Fruit fly (Drosophila melanogaster): Measurements from ENCODE around the gene CG9784.

CG9784 gene

dm6 chrX:16552567-16552966 is 46.4 kb downstream of the CG9784 start (continued):
- TF ChIP-seq vfl (GFP tag; optimal IDR thresholded peaks at IDR 0.05): peak; percentile 42
- TF ChIP-seq CG8089 (GFP tag; optimal IDR thresholded peaks at IDR 0.05): peak; percentile 23
- peak; percentile 73 for TF ChIP-seq CG1603 (tag; optimal IDR thresholded peaks at IDR 0.05)
- peak; percentile 91 for TF ChIP-seq Ets65A (GFP tag)
- no peak for TF ChIP-seq Gsc (GFP tag; IDR thresholded peaks at IDR 0.05)
- peak; percentile 66 for TF ChIP-seq H2.0 (GFP tag; IDR thresholded peaks at IDR 0.05)
- no peak for TF ChIP-seq sug (tag; optimal IDR thresholded peaks at IDR 0.05)
- peak; percentile 8 for TF ChIP-seq Atf3 (GFP tag; optimal IDR thresholded peaks at IDR 0.05)
- peak; percentile 32 for TF ChIP-seq Side (GFP tag; optimal IDR thresholded peaks at IDR 0.05)
- TF ChIP-seq CG10147 (GFP tag; optimal IDR thresholded peaks at IDR 0.05): peak; percentile 71
- TF ChIP-seq CG10654 (GFP tag; optimal IDR thresholded peaks at IDR 0.05): peak; percentile 78
- no peak for TF ChIP-seq usp (GFP tag; optimal IDR thresholded peaks at IDR 0.05)
- TF ChIP-seq CG9817 (tag; optimal IDR thresholded peaks at IDR 0.05): peak; percentile 53
- peak; percentile 69 for TF ChIP-seq kah (GFP tag; optimal IDR thresholded peaks at IDR 0.05)
- peak; percentile 62 for TF ChIP-seq CG3065 (GFP tag; optimal IDR thresholded peaks at IDR 0.05)
- no peak for TF ChIP-seq Dip2 (GFP tag; IDR thresholded peaks at IDR 0.05)
- peak; percentile 82 for TF ChIP-seq zfh1 (GFP tag; IDR thresholded peaks at IDR 0.05)
- peak; percentile 57; the same call in 2 of the 3 replicates for TF ChIP-seq ken (GFP tag; IDR thresholded peaks at IDR 0.05)
- TF ChIP-seq CG14860 (GFP tag; IDR thresholded peaks at IDR 0.05; ENCODE audit: partially characterized antibody): no peak
- TF ChIP-seq ara (GFP tag; IDR thresholded peaks at IDR 0.05): peak; percentile 78
- peak; percentile 78 to 79 for TF ChIP-seq dpn (GFP tag; optimal IDR thresholded peaks at IDR 0.05)
- peak; percentile 26 for TF ChIP-seq Bteb2 (GFP tag; optimal IDR thresholded peaks at IDR 0.05)
- peak; percentile 86 for TF ChIP-seq CG15269 (tag; optimal IDR thresholded peaks at IDR 0.05)
- peak; percentile 78 for TF ChIP-seq fd3F (GFP tag; optimal IDR thresholded peaks at IDR 0.05)
- TF ChIP-seq kni (GFP tag; optimal IDR thresholded peaks at IDR 0.05): no peak
- TF ChIP-seq amos (GFP tag; IDR thresholded peaks at IDR 0.05; ENCODE audit: partially characterized antibody): no peak
- peak; percentile 77 for TF ChIP-seq cwo (GFP tag; optimal IDR thresholded peaks at IDR 0.05)
- TF ChIP-seq CG18476 (GFP tag; optimal IDR thresholded peaks at IDR 0.05): peak; percentile 65
- TF ChIP-seq H15 (GFP tag; IDR thresholded peaks at IDR 0.05): 0 out of 3 replicates have a peak, but pooled peaks have one; percentile 36
- TF ChIP-seq CG12219 (GFP tag; optimal IDR thresholded peaks at IDR 0.05): peak; percentile 75
- TF ChIP-seq ssp (GFP tag; IDR thresholded peaks at IDR 0.05): peak; percentile 19; the same call in 1 of the 2 replicates
- peak; percentile 72 for TF ChIP-seq stc (GFP tag; IDR thresholded peaks at IDR 0.05)
- TF ChIP-seq Meics (GFP tag; optimal IDR thresholded peaks at IDR 0.05): peak; percentile 89
- peak; percentile 40 for TF ChIP-seq CG16863 (GFP tag; optimal IDR thresholded peaks at IDR 0.05)
- peak; percentile 8 for TF ChIP-seq CG17186 (GFP tag; optimal IDR thresholded peaks at IDR 0.05)
- TF ChIP-seq schlank (tag; optimal IDR thresholded peaks at IDR 0.05): peak; percentile 68
- peak; percentile 86 for TF ChIP-seq Sox100B (GFP tag; optimal IDR thresholded peaks at IDR 0.05)
- TF ChIP-seq bsh (GFP tag; optimal IDR thresholded peaks at IDR 0.05): peak; percentile 71 to 89
- TF ChIP-seq bowl (GFP tag; IDR thresholded peaks at IDR 0.05): peak; percentile 53; the same call in 1 of the 2 replicates
- TF ChIP-seq Antp (GFP tag; optimal IDR thresholded peaks at IDR 0.05): peak; percentile 52
- no peak for TF ChIP-seq emc (GFP tag; optimal IDR thresholded peaks at IDR 0.05)
- peak; percentile 52; the same call in 1 of the 2 replicates for TF ChIP-seq CG32767 (GFP tag; IDR thresholded peaks at IDR 0.05)
- peak; percentile 50 for TF ChIP-seq Dref (GFP tag; IDR thresholded peaks at IDR 0.05)
- no peak; the same call in 1 of the 2 replicates for TF ChIP-seq gsb (GFP tag; IDR thresholded peaks at IDR 0.05)
- TF ChIP-seq p53 (GFP tag; optimal IDR thresholded peaks at IDR 0.05): no peak
- peak; percentile 65 for TF ChIP-seq Hsf (GFP tag; optimal IDR thresholded peaks at IDR 0.05)
- peak; percentile 53 for TF ChIP-seq CG16815 (GFP tag; optimal IDR thresholded peaks at IDR 0.05)
- TF ChIP-seq Vsx1 (GFP tag; optimal IDR thresholded peaks at IDR 0.05): peak; percentile 51
- peak; percentile 80 for TF ChIP-seq nau (GFP tag; optimal IDR thresholded peaks at IDR 0.05)
- peak; percentile 47 for TF ChIP-seq MBD-R2 (GFP tag; IDR thresholded peaks at IDR 0.05)
- peak; percentile 57; the same call in 1 of the 2 replicates for TF ChIP-seq CG7372 (GFP tag; IDR thresholded peaks at IDR 0.05)
